Worm (Caenorhabditis elegans) whole organism, late embryonic: ENCODE data around the gene klp-3.

Source experiments
- C38D4.7 ChIP-seq: fragments of 200-800 bp; sonication (Bioruptor generic); optimal IDR thresholded peaks from 2 replicates; lab custom pipeline; 2018; ENCODE audit warnings: mild to moderate bottlenecking, missing genetic modification characterization, moderate library complexity, missing compliant biosample characterization
- F13H6.1 ChIP-seq: sonication (generic microtip); optimal IDR thresholded peaks from 2 replicates; lab custom pipeline; 2016; ENCODE audit warnings: missing genetic modification characterization, missing compliant biosample characterization
- ahr-1 ChIP-seq: sonication (generic microtip); optimal IDR thresholded peaks from 2 replicates; lab custom pipeline; 2016; ENCODE audit warnings: missing genetic modification characterization, missing compliant biosample characterization
- ama-1 ChIP-seq: fragments of 150-350 bp; optimal IDR thresholded peaks from 2 replicates; lab custom pipeline; 2014
- hlh-30 ChIP-seq: sonication (generic microtip); optimal IDR thresholded peaks from 2 replicates; lab custom pipeline; 2017; ENCODE audit warnings: antibody characterized with exemption, missing genetic modification characterization, missing compliant biosample characterization; ENCODE audit not compliant: insufficient read depth
- madf-2 ChIP-seq: sonication (generic microtip); optimal IDR thresholded peaks from 2 replicates; lab custom pipeline; 2017; ENCODE audit warnings: missing genetic modification characterization, missing compliant biosample characterization
- nhr-11 ChIP-seq: fragments of 150-350 bp; optimal IDR thresholded peaks from 2 replicates; lab custom pipeline; 2014; ENCODE audit warnings: missing biosample characterization, missing genetic modification characterization
- pha-4 ChIP-seq: fragments of 150-350 bp; optimal IDR thresholded peaks from 2 replicates; lab custom pipeline; 2018; ENCODE audit warnings: missing biosample characterization, missing genetic modification reagents, missing genetic modification characterization
- pqm-1 ChIP-seq: sonication (generic microtip); optimal IDR thresholded peaks from 2 replicates; lab custom pipeline; 2016; ENCODE audit warnings: missing genetic modification characterization, missing compliant biosample characterization
- ref-2 ChIP-seq: sonication (generic microtip); optimal IDR thresholded peaks from 2 replicates; lab custom pipeline; 2016; ENCODE audit warnings: missing genetic modification characterization, missing compliant biosample characterization

ce11 chrII:7891869-7892615 is 49.9 kb downstream of the klp-3 start:
- no peak for TF ChIP-seq F13H6.1 (tag; lab: Kevin White, UChicago)
- TF ChIP-seq ahr-1 (tag; lab: Kevin White, UChicago): no peak
- no peak for TF ChIP-seq pha-4 (tag; lab: Kevin White, UChicago)
- TF ChIP-seq hlh-30 (tag; lab: Kevin White, UChicago): no peak
- TF ChIP-seq C38D4.7 (GFP tag; lab: Kevin White, UChicago): no peak
- TF ChIP-seq pqm-1: no peak
- no peak for TF ChIP-seq nhr-11 (tag; lab: Kevin White, UChicago)
- no peak for TF ChIP-seq ref-2 (tag; lab: Kevin White, UChicago)
- no peak for TF ChIP-seq madf-2 (tag; lab: Kevin White, UChicago)
- TF ChIP-seq ama-1 (lab: Kevin White, UChicago): no peak
